Worm (Caenorhabditis elegans) whole organism, late embryonic: ENCODE data around the gene psf-1.

Experiments used
- K02D7.2 ChIP-seq: sonication (generic microtip); optimal IDR thresholded peaks from 2 replicates; lab custom pipeline; 2017; ENCODE audit warnings: mild to moderate bottlenecking, missing genetic modification characterization, missing compliant biosample characterization
- K09A11.1 ChIP-seq: sonication (generic microtip); optimal IDR thresholded peaks from 2 replicates; lab custom pipeline; 2017; ENCODE audit warnings: antibody characterized with exemption, mild to moderate bottlenecking, missing genetic modification characterization, missing compliant biosample characterization; ENCODE audit not compliant: insufficient read depth
- Y22D7AL.16 ChIP-seq: sonication (generic microtip); optimal IDR thresholded peaks from 2 replicates; lab custom pipeline; 2016; ENCODE audit warnings: missing genetic modification characterization, missing compliant biosample characterization
- ama-1 ChIP-seq: fragments of 150-350 bp; optimal IDR thresholded peaks from 2 replicates; lab custom pipeline; 2014
- ceh-45 ChIP-seq: fragments of 200-800 bp; sonication (Bioruptor generic); IDR thresholded peaks from 2 replicates; pipeline ENCODE4 v1.3.6; 2022; ENCODE audit warnings: missing genetic modification reagents, missing genetic modification characterization, missing compliant biosample characterization
- hlh-6 ChIP-seq: sonication (generic microtip); optimal IDR thresholded peaks from 2 replicates; lab custom pipeline; 2016; ENCODE audit warnings: missing genotype, missing genetic modification characterization, missing compliant biosample characterization
- nfya-1 ChIP-seq: sonication (generic microtip); optimal IDR thresholded peaks from 2 replicates; lab custom pipeline; 2017; ENCODE audit warnings: missing genetic modification characterization, mild to moderate bottlenecking, missing compliant biosample characterization, antibody characterized with exemption, moderate library complexity
- nhr-11 ChIP-seq: fragments of 150-350 bp; optimal IDR thresholded peaks from 2 replicates; lab custom pipeline; 2014; ENCODE audit warnings: missing biosample characterization, missing genetic modification characterization
- pqm-1 ChIP-seq: sonication (generic microtip); optimal IDR thresholded peaks from 2 replicates; lab custom pipeline; 2016; ENCODE audit warnings: missing genetic modification characterization, missing compliant biosample characterization
- ref-2 ChIP-seq: sonication (generic microtip); optimal IDR thresholded peaks from 2 replicates; lab custom pipeline; 2016; ENCODE audit warnings: missing genetic modification characterization, missing compliant biosample characterization
- unc-3 ChIP-seq, 2 experiments: fragments of 200-800 bp in 1 of 2; sonication (Bioruptor generic) in 1 of 2; sonication (generic microtip) in 1 of 2; conservative IDR thresholded peaks in 1 of 2; optimal IDR thresholded peaks in 1 of 2; 2 replicates each; pipeline versions ENCODE4 v1.3.6 to Lab custom; 2016 to 2022; ENCODE audit warnings: missing compliant biosample characterization in 2 of 2, missing genetic modification characterization in 2 of 2, missing genetic modification reagents in 1 of 2

DNA sequence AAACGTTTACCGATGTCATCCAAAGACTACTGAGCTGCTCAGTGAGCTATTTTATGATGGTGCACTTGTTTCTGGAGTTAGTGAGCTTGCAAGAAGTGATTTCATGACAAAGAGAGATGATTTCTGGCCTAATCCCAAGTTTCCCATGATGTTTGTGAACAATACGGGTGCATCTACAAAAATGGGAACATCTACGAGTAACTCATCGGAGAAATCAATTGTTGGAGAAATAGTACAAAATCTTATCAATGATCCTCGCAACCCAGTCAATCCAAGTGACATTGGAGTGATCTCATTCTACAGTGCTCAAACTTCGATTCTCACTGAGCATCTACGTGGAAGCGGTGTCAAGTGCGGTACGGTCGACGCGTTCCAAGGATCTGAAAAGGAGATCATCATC, 40.0 kb upstream of the psf-1 start:
- TF ChIP-seq hlh-6 (tag; lab: Kevin White, UChicago) (no peak), ceh-45 (GFP tag; lab: Robert Waterston, UW) (no peak), pqm-1 (tag; lab: Kevin White, UChicago) (no peak), nhr-11 (tag; lab: Kevin White, UChicago) (no peak), ama-1 (lab: Kevin White, UChicago) (no peak), K02D7.2 (no peak), K09A11.1 (tag; lab: Kevin White, UChicago) (no peak), nfya-1 (tag; lab: Kevin White, UChicago) (no peak), unc-3 (GFP tag; conservative IDR thresholded peaks at IDR 0.05; lab: Robert Waterston, UW) (no peak), unc-3 (tag; optimal IDR thresholded peaks at IDR 0.05; lab: Kevin White, UChicago) (no peak), ref-2 (tag; lab: Kevin White, UChicago) (no peak), Y22D7AL.16 (tag; lab: Kevin White, UChicago) (no peak)
